Worm (Caenorhabditis elegans): Measurements from ENCODE around the gene coq-2.

coq-2 gene

DNA sequence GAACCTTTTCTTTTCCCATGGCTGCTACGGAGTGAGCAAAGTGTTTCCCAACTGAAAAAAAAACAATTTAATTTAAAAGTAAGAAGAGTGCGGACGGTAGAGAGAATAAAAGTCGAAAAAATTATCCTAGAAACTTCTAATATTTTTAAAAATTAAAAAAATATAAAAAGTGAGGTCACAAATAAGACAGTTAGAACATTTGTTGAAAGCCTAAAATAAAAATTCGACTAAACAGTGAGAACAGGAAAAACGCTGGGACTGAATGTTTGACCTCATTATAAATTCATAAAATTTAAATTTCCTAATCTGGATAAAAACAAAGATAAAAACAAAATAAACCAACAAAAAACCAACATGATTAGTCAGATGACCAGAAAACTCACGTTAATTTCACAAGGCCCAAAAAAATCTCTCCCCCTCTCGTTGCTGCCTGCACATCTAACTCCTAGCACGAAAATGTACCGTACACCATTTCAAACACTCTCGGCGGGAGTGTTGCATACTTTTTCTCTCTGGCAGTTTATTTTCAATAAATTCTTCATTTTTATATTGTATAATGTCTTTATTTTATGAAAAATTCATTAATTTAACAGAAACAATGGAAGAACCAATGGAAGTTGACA is 36.0 kb downstream of the coq-2 start, which contains the start of the genes eef-1A.1 and rfc-4 (continued):
- no peak for TF ChIP-seq unc-39 (tag; optimal IDR thresholded peaks at IDR 0.05)
- TF ChIP-seq snpc-1.2 (GFP tag; IDR thresholded peaks at IDR 0.05) = peak; percentile 47; the same call in 1 of the 2 replicates
- TF ChIP-seq nhr-11 (tag; optimal IDR thresholded peaks at IDR 0.05) = peak; percentile 98
- TF ChIP-seq zip-2 (tag; optimal IDR thresholded peaks at IDR 0.05) = peak; percentile 71
- peak; percentile 79 to 99 for TF ChIP-seq ZK546.5 (tag; optimal IDR thresholded peaks at IDR 0.05)
- no peak for TF ChIP-seq madf-5 (GFP tag; IDR thresholded peaks at IDR 0.05)
- TF ChIP-seq aha-1 (tag) = peak; percentile 99
- no peak for TF ChIP-seq nhr-42 (GFP tag; IDR thresholded peaks at IDR 0.05)
- peak; percentile 90 for TF ChIP-seq lin-38 (GFP tag; IDR thresholded peaks at IDR 0.05)
- no peak for TF ChIP-seq dmd-8 (GFP tag; IDR thresholded peaks at IDR 0.05)
- peak; percentile 76 for TF ChIP-seq pha-4 (GFP tag; IDR thresholded peaks at IDR 0.05)
- TF ChIP-seq pha-4 (tag; optimal IDR thresholded peaks at IDR 0.05) = peak; percentile 99
- TF ChIP-seq nhr-6 (tag; optimal IDR thresholded peaks at IDR 0.05) = peak; percentile 96
- TF ChIP-seq ceh-20 (GFP tag; IDR thresholded peaks at IDR 0.05) = peak; percentile 85
- peak; percentile 99 for TF ChIP-seq dve-1 (tag; optimal IDR thresholded peaks at IDR 0.05; ENCODE audit: insufficient read depth)
- peak; percentile 89 for TF ChIP-seq nhr-102 (tag; optimal IDR thresholded peaks at IDR 0.05)
- TF ChIP-seq F37D6.2 (tag; optimal IDR thresholded peaks at IDR 0.05) = peak; percentile 80
- TF ChIP-seq ceh-82 (tag; optimal IDR thresholded peaks at IDR 0.05) = no peak
- TF ChIP-seq nhr-77 (tag; optimal IDR thresholded peaks at IDR 0.05) = peak; percentile 98
- TF ChIP-seq pqm-1 (tag; optimal IDR thresholded peaks at IDR 0.05) = peak; percentile 41
- no peak for TF ChIP-seq skn-1 (tag; optimal IDR thresholded peaks at IDR 0.05)
- TF ChIP-seq hlh-11 (tag; optimal IDR thresholded peaks at IDR 0.05) = peak; percentile 95
- TF ChIP-seq fos-1 (tag; optimal IDR thresholded peaks at IDR 0.05) = no peak
- TF ChIP-seq attf-4 (tag; optimal IDR thresholded peaks at IDR 0.05) = no peak
- TF ChIP-seq mdl-1 (tag; optimal IDR thresholded peaks at IDR 0.05) = peak; percentile 24 to 91
- no peak for TF ChIP-seq lir-3 (tag; optimal IDR thresholded peaks at IDR 0.05)
- TF ChIP-seq madf-9 (GFP tag; conservative IDR thresholded peaks at IDR 0.05) = peak; percentile 69; the same call in 1 of the 2 replicates
- TF ChIP-seq hmg-1.1 (GFP tag; IDR thresholded peaks at IDR 0.05) = peak; percentile 92
- peak; percentile 84 for TF ChIP-seq mxl-3 (GFP tag; optimal IDR thresholded peaks at IDR 0.05)
- TF ChIP-seq aly-2 (tag; optimal IDR thresholded peaks at IDR 0.05) = no peak
- peak; percentile 94 for TF ChIP-seq rbr-2 (tag; optimal IDR thresholded peaks at IDR 0.05)
- peak; percentile 68; the same call in 1 of the 2 replicates for TF ChIP-seq lim-7 (GFP tag; IDR thresholded peaks at IDR 0.05)
- no peak for TF ChIP-seq ceh-28 (tag; optimal IDR thresholded peaks at IDR 0.05)
- TF ChIP-seq ctbp-1 (GFP tag; IDR thresholded peaks at IDR 0.05) = peak; percentile 78
- TF ChIP-seq Y48G9A.11 (GFP tag; IDR thresholded peaks at IDR 0.05) = peak; percentile 77
- peak; percentile 48 for TF ChIP-seq nhr-76 (tag; optimal IDR thresholded peaks at IDR 0.05)
- no peak for TF ChIP-seq saeg-2 (GFP tag; IDR thresholded peaks at IDR 0.05)
- TF ChIP-seq nhr-10 (tag; optimal IDR thresholded peaks at IDR 0.05) = no peak
- peak; percentile 66 for TF ChIP-seq ama-1 (optimal IDR thresholded peaks at IDR 0.05)
- TF ChIP-seq php-3 (GFP tag; IDR thresholded peaks at IDR 0.05) = peak; percentile 54; the same call in 1 of the 2 replicates
- no peak for TF ChIP-seq mxl-2 (GFP tag; conservative IDR thresholded peaks at IDR 0.05)
- TF ChIP-seq nhr-25 (tag; optimal IDR thresholded peaks at IDR 0.05; ENCODE audit: borderline replicate concordance, insufficient read depth) = peak; percentile 95
- TF ChIP-seq mes-2 (tag; optimal IDR thresholded peaks at IDR 0.05; ENCODE audit: poor library complexity, severe bottlenecking) = peak; percentile 97
- peak; percentile 98 for TF ChIP-seq mep-1 (tag; optimal IDR thresholded peaks at IDR 0.05)
- TF ChIP-seq gei-8 (GFP tag; optimal IDR thresholded peaks at IDR 0.05) = no peak
- peak; percentile 65; the same call in 1 of the 2 replicates for TF ChIP-seq lin-29 (GFP tag; IDR thresholded peaks at IDR 0.05)
- peak; percentile 63; the same call in 1 of the 2 replicates for TF ChIP-seq egl-43 (GFP tag; IDR thresholded peaks at IDR 0.05)
- TF ChIP-seq F44E2.7 (GFP tag; IDR thresholded peaks at IDR 0.05) = no peak
- peak; percentile 97 for TF ChIP-seq T20F7.1 (GFP tag; optimal IDR thresholded peaks at IDR 0.05)
- peak; percentile 42 for TF ChIP-seq lin-15B (tag; optimal IDR thresholded peaks at IDR 0.05)
- TF ChIP-seq nhr-28 (tag; optimal IDR thresholded peaks at IDR 0.05) = peak; percentile 94
- TF ChIP-seq R02D3.7 (tag; optimal IDR thresholded peaks at IDR 0.05) = peak; percentile 11

All from whole organism, L4 larva.